Fruit fly (Drosophila melanogaster): ENCODE measurements around the gene CG13887.
A peak's percentile ranks its signal among the peaks of the same experiment; 100 is the strongest.

CG13887 gene

DNA sequence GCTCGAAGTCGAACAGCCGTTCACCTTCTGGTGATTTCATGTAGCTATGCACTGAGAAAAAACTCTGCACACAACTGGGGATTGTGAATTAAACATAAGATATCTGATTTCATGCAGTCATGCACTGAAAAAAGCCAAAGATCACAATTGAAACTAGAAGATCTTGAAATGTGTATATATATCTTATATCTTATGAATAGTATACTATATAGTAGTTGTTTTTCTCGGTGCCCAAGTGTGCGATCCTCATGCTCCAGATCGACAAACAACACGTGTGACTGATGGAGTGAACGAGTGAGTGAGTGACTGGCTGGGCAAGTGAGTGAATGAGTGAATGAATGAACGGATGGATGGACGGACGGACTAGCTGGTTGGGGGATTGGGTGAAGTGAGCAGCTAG, 15.7 kb upstream of the CG13887 start (continued):
- TF ChIP-seq Awh (GFP tag; IDR thresholded peaks at IDR 0.05): peak; percentile 87
- peak; percentile 74 for TF ChIP-seq Oli (tag; optimal IDR thresholded peaks at IDR 0.05)
- peak; percentile 71 for TF ChIP-seq Asciz (GFP tag; optimal IDR thresholded peaks at IDR 0.05)
- TF ChIP-seq CG6254 (GFP tag; optimal IDR thresholded peaks at IDR 0.05): peak; percentile 77
- TF ChIP-seq CG30403 (GFP tag; optimal IDR thresholded peaks at IDR 0.05): peak; percentile 64
- TF ChIP-seq Dek (tag; optimal IDR thresholded peaks at IDR 0.05): peak; percentile 48
- peak; percentile 87 for TF ChIP-seq CG10979 (tag; optimal IDR thresholded peaks at IDR 0.05)
- peak; percentile 72 for TF ChIP-seq CG7556 (GFP tag; optimal IDR thresholded peaks at IDR 0.05)
- no peak for TF ChIP-seq her (GFP tag; optimal IDR thresholded peaks at IDR 0.05)
- 0 out of 2 replicates have a peak, but pooled peaks have one; percentile 35 for TF ChIP-seq sens-2 (GFP tag; IDR thresholded peaks at IDR 0.05)
- TF ChIP-seq crol (GFP tag; IDR thresholded peaks at IDR 0.05): 0 out of 2 replicates have a peak, but pooled peaks have one; percentile 16
- TF ChIP-seq CG17186 (GFP tag; optimal IDR thresholded peaks at IDR 0.05): peak; percentile 41
- TF ChIP-seq Oaz (GFP tag; IDR thresholded peaks at IDR 0.05): no peak
- peak; percentile 5 for TF ChIP-seq CG13123 (GFP tag; optimal IDR thresholded peaks at IDR 0.05)
- TF ChIP-seq ind (GFP tag; optimal IDR thresholded peaks at IDR 0.05): peak; percentile 70
- no peak for TF ChIP-seq TFAM (GFP tag; optimal IDR thresholded peaks at IDR 0.05)
- peak; percentile 44 for TF ChIP-seq Nf-YB (GFP tag; optimal IDR thresholded peaks at IDR 0.05)
- peak; percentile 17 for TF ChIP-seq CG1602 (GFP tag; optimal IDR thresholded peaks at IDR 0.05)
- peak; percentile 69 for TF ChIP-seq nerfin-1 (tag; optimal IDR thresholded peaks at IDR 0.05)
- TF ChIP-seq CG5180 (GFP tag; optimal IDR thresholded peaks at IDR 0.05): peak; percentile 77
- peak; percentile 52 for TF ChIP-seq danr (GFP tag; IDR thresholded peaks at IDR 0.05)
- peak; percentile 28; the same call in 1 of the 2 replicates for TF ChIP-seq wdn (GFP tag; IDR thresholded peaks at IDR 0.05)
- peak; percentile 63; the same call in 2 of the 3 replicates for TF ChIP-seq otp (GFP tag; IDR thresholded peaks at IDR 0.05)
- TF ChIP-seq CG1603 (tag; optimal IDR thresholded peaks at IDR 0.05): peak; percentile 68
- TF ChIP-seq gcm (GFP tag; optimal IDR thresholded peaks at IDR 0.05): peak; percentile 72
- TF ChIP-seq sd (tag; optimal IDR thresholded peaks at IDR 0.05): no peak
- peak; percentile 60 for TF ChIP-seq Vsx1 (GFP tag; optimal IDR thresholded peaks at IDR 0.05)
- TF ChIP-seq CG32772 (GFP tag; IDR thresholded peaks at IDR 0.05): peak; percentile 66
- peak; percentile 21; the same call in 1 of the 2 replicates for TF ChIP-seq peb (GFP tag; IDR thresholded peaks at IDR 0.05)
- TF ChIP-seq CG10565 (GFP tag; optimal IDR thresholded peaks at IDR 0.05): no peak
- TF ChIP-seq jigr1 (GFP tag; IDR thresholded peaks at IDR 0.05): no peak
- TF ChIP-seq CkIIα-i1 (GFP tag; IDR thresholded peaks at IDR 0.05): no peak

dm6 chr3L:822619-823018, 15.0 kb upstream of the CG13887 start:
- TF ChIP-seq dati (GFP tag; IDR thresholded peaks at IDR 0.05) (no peak), Drgx (GFP tag; IDR thresholded peaks at IDR 0.05) (peak; percentile 58), CG12219 (GFP tag; optimal IDR thresholded peaks at IDR 0.05) (no peak), nom (GFP tag; optimal IDR thresholded peaks at IDR 0.05) (peak; percentile 17), row (GFP tag; IDR thresholded peaks at IDR 0.05) (0 out of 3 replicates have a peak, but pooled peaks have one; percentile 10), CG11093 (GFP tag; IDR thresholded peaks at IDR 0.05) (no peak), Nf-YA (GFP tag; IDR thresholded peaks at IDR 0.05) (no peak), CG12236 (GFP tag; optimal IDR thresholded peaks at IDR 0.05) (no peak), bsh (GFP tag; optimal IDR thresholded peaks at IDR 0.05) (peak in 1 of 2 experiments; percentile 9), lbe (GFP tag; optimal IDR thresholded peaks at IDR 0.05) (peak; percentile 42), sens (GFP tag) (peak; percentile 57)
